Worm (Caenorhabditis elegans) whole organism, midembryonic: ENCODE data around the gene unc-25.

ENCODE experiments used
- T22C8.4 ChIP-seq: fragments of 200-800 bp; sonication (Bioruptor generic); IDR thresholded peaks from 2 replicates; pipeline ENCODE4 v1.3.6; 2022; ENCODE audit warnings: missing genetic modification characterization, missing compliant biosample characterization
- cog-1 ChIP-seq: sonication (generic microtip); optimal IDR thresholded peaks from 2 replicates; lab custom pipeline; 2016; ENCODE audit warnings: missing genetic modification characterization, missing compliant biosample characterization
- flt-1 ChIP-seq: fragments of 200-800 bp; sonication (Bioruptor generic); IDR thresholded peaks from 2 replicates; pipeline ENCODE4 v1.3.6; 2022; ENCODE audit warnings: missing genetic modification characterization, missing compliant biosample characterization
- klf-2 ChIP-seq: fragments of 200-800 bp; sonication (Bioruptor generic); conservative IDR thresholded peaks from 2 replicates; pipeline ENCODE4 v1.3.6; 2022; ENCODE audit warnings: missing genetic modification reagents, missing genetic modification characterization, missing compliant biosample characterization
- med-1 ChIP-seq: sonication (generic microtip); optimal IDR thresholded peaks from 2 replicates; lab custom pipeline; 2017; ENCODE audit warnings: missing genetic modification characterization, mild to moderate bottlenecking, missing compliant biosample characterization, antibody characterized with exemption, missing genetic modification reagents; ENCODE audit not compliant: insufficient read depth
- ref-1 ChIP-seq: fragments of 200-800 bp; sonication (Bioruptor generic); conservative IDR thresholded peaks from 2 replicates; pipeline ENCODE4 v1.3.6; 2022; ENCODE audit warnings: missing genetic modification reagents, missing genetic modification characterization, missing compliant biosample characterization
- tab-1 ChIP-seq: fragments of 200-800 bp; sonication (Bioruptor generic); IDR thresholded peaks from 2 replicates; pipeline ENCODE4 v1.3.6; 2022; ENCODE audit warnings: missing genetic modification characterization, missing compliant biosample characterization
- ztf-23 ChIP-seq: fragments of 200-800 bp; sonication (Bioruptor generic); IDR thresholded peaks from 2 replicates; pipeline ENCODE4 v1.3.6; 2022; ENCODE audit warnings: missing genetic modification reagents, missing genetic modification characterization, missing compliant biosample characterization
- ztf-29 ChIP-seq: fragments of 200-800 bp; sonication (Bioruptor generic); IDR thresholded peaks from 2 replicates; pipeline ENCODE4 v1.3.6; 2022; ENCODE audit warnings: missing genetic modification reagents, missing genetic modification characterization, missing compliant biosample characterization

Gene unc-25

ce11 chrIII:12917852-12918251, 24.6 kb upstream of the unc-25 start:
- TF ChIP-seq tab-1 (GFP tag; lab: Robert Waterston, UW): no peak
- no peak for TF ChIP-seq ztf-29 (GFP tag; lab: Robert Waterston, UW)

ce11 chrIII:12918575-12918974, 23.9 kb upstream of the unc-25 start, which contains the start of gene Y37D8A.16:
Y37D8A.16 (minus strand) TSS chrIII:12918675.
- no peak for TF ChIP-seq med-1 (GFP tag; lab: Kevin White, UChicago)
- no peak for TF ChIP-seq tab-1 (GFP tag; lab: Robert Waterston, UW)
- TF ChIP-seq ztf-23 (GFP tag; lab: Robert Waterston, UW): no peak
- no peak for TF ChIP-seq cog-1 (tag; lab: Kevin White, UChicago)
- no peak for TF ChIP-seq ztf-29 (GFP tag; lab: Robert Waterston, UW)
- TF ChIP-seq flt-1 (GFP tag; lab: Robert Waterston, UW): no peak
- no peak for TF ChIP-seq T22C8.4
- no peak for TF ChIP-seq klf-2 (GFP tag; lab: Robert Waterston, UW)
- no peak for TF ChIP-seq ref-1 (GFP tag; lab: Robert Waterston, UW)

DNA sequence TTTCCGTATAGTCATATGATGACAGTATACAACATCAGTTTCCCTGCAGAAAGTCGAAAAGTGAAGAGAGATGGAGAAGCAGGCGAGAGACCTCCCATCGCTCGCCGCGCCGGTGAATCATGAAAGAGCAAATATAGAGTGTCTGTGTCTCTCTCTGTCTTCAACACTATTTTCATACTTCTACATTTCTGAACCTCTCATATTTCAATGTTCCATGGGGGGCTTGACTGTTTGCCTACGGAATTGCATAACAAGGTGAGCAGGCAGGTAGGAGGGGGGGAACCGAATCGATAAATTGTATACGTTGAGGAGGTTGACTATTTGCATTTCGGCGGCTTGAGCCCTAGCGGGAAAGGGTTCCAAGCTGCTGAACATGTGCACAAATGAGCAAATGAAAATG, 22.6 kb upstream of the unc-25 start:
- 0 out of 2 replicates have a peak, but pooled peaks have one; percentile 30 for TF ChIP-seq tab-1 (GFP tag; lab: Robert Waterston, UW)
- peak; percentile 63 for TF ChIP-seq T22C8.4
- TF ChIP-seq cog-1 (tag; lab: Kevin White, UChicago): peak; percentile 30
- no peak for TF ChIP-seq ref-1 (GFP tag; lab: Robert Waterston, UW)
- TF ChIP-seq ztf-23 (GFP tag; lab: Robert Waterston, UW): no peak
- peak; percentile 50; the same call in 1 of the 2 replicates for TF ChIP-seq ztf-29 (GFP tag; lab: Robert Waterston, UW)
- TF ChIP-seq flt-1 (GFP tag; lab: Robert Waterston, UW): no peak

- no peak for TF ChIP-seq ztf-23 (GFP tag; lab: Robert Waterston, UW)
- TF ChIP-seq klf-2 (GFP tag; lab: Robert Waterston, UW): no peak
- TF ChIP-seq flt-1 (GFP tag; lab: Robert Waterston, UW): no peak
- no peak for TF ChIP-seq tab-1 (GFP tag; lab: Robert Waterston, UW)
These were observed 21.6 kb upstream of the unc-25 start for ce11 chrIII:12920810-12921209.

DNA sequence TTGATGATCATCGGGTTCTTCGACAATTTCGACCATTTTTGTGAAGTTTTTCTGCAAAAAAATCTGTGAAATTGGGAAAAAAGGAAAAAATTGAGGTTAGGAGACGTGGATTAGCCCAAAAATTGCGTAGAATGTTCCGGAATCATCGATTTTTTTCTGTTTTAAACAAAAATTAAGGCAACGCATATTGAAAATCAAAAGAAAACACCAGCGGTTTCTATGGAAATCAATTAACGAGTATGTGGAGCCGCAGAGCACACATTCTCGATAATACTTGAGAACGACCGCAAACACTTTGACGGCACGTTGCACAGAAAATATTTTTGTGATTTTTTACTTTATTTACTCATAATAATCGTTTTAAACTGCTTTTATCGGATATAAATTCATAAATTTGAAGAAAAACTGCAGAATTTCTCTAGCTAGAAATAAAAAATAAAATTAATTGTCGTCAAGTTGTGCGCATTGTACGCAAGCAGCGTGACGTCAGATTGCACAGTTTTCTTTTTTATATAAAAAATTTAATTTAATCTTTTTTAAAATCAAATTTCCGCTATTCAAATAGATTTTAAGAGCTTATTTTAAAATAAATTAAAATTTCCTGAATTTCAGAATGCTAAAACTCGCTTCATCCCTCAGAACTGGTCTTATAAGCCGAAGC, 16.4 kb upstream of the unc-25 start, which contains the start of the genes npp-25 and mrps-10:
npp-25 (minus strand) TSS at position 51 of the 661 bp plus-strand sequence.
mrps-10 (plus strand) TSS at position 611 of the 661 bp plus-strand sequence.
- TF ChIP-seq ref-1 (GFP tag; lab: Robert Waterston, UW): no peak

DNA sequence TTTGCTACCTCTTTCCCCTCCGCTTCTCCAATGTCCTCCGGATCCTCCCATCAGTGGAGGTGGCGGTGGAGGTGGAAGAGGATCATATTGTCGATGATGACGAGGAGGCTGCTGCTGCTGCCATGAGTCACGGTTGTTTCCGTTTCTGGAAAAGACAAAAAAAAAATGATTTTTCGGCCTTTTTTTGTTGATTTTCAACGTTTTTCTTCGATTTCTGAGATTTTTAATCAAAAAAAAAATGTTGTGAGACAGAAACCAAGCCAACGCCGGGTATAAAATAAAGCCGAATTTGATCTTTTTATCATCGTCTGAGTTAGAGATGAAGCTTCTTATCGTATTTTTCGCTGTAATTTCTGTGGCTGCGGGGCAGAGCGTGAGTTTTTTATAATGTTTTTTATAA, 12.9 kb upstream of the unc-25 start, which contains the start of gene Y37D8A.19:
Y37D8A.19 (plus strand) TSS at position 301 of the 400 bp plus-strand sequence.
- TF ChIP-seq flt-1 (GFP tag; lab: Robert Waterston, UW) (no peak), ztf-23 (GFP tag; lab: Robert Waterston, UW) (no peak), klf-2 (GFP tag; lab: Robert Waterston, UW) (no peak), ref-1 (GFP tag; lab: Robert Waterston, UW) (no peak), cog-1 (tag; lab: Kevin White, UChicago) (no peak), med-1 (GFP tag; lab: Kevin White, UChicago) (no peak), tab-1 (GFP tag; lab: Robert Waterston, UW) (no peak), ztf-29 (GFP tag; lab: Robert Waterston, UW) (no peak), T22C8.4 (no peak)

DNA sequence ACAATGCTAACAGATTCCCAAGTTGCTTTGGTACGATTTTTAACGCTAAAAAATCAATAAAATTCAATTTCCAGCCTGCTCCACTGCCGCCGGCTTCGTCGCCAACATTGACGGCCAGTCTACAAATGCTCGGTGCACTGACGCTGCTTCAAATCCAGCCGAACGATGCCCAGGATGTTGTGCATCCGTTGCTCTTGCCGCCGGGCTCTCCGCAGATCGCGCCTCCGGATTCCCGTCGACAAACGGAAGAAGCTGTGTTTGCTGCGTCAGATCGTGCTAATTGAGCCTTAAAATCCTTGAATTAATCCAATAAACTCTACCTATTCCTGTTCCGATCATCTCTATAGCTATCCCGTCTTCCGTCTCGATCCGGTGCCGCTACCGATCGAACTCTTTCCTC, 11.3 kb upstream of the unc-25 start:
- no peak for TF ChIP-seq tab-1 (GFP tag; lab: Robert Waterston, UW)
- no peak for TF ChIP-seq med-1 (GFP tag; lab: Kevin White, UChicago)
- no peak for TF ChIP-seq flt-1 (GFP tag; lab: Robert Waterston, UW)
- no peak for TF ChIP-seq cog-1 (tag; lab: Kevin White, UChicago)
- TF ChIP-seq ztf-23 (GFP tag; lab: Robert Waterston, UW): no peak
- no peak for TF ChIP-seq ztf-29 (GFP tag; lab: Robert Waterston, UW)
- TF ChIP-seq ref-1 (GFP tag; lab: Robert Waterston, UW): no peak
- no peak for TF ChIP-seq klf-2 (GFP tag; lab: Robert Waterston, UW)
- no peak for TF ChIP-seq T22C8.4

ce11 chrIII:12931786-12932427, 10.5 kb upstream of the unc-25 start, which contains the start of gene rbm-7:
rbm-7 (minus strand) TSS chrIII:12931867.
- TF ChIP-seq ztf-23 (GFP tag; lab: Robert Waterston, UW) (no peak), med-1 (GFP tag; lab: Kevin White, UChicago) (no peak), ztf-29 (GFP tag; lab: Robert Waterston, UW) (no peak), klf-2 (GFP tag; lab: Robert Waterston, UW) (no peak), T22C8.4 (no peak), cog-1 (tag; lab: Kevin White, UChicago) (no peak)

ce11 chrIII:12932776-12933175, 9.7 kb upstream of the unc-25 start:
- TF ChIP-seq ztf-29 (GFP tag; lab: Robert Waterston, UW) (no peak), med-1 (GFP tag; lab: Kevin White, UChicago) (no peak), T22C8.4 (no peak), ztf-23 (GFP tag; lab: Robert Waterston, UW) (no peak), cog-1 (tag; lab: Kevin White, UChicago) (no peak), tab-1 (GFP tag; lab: Robert Waterston, UW) (no peak), flt-1 (GFP tag; lab: Robert Waterston, UW) (no peak), ref-1 (GFP tag; lab: Robert Waterston, UW) (no peak), klf-2 (GFP tag; lab: Robert Waterston, UW) (no peak)
